2 worm cellular contexts compared by ENCODE assay signal in the genomic region with DNA sequence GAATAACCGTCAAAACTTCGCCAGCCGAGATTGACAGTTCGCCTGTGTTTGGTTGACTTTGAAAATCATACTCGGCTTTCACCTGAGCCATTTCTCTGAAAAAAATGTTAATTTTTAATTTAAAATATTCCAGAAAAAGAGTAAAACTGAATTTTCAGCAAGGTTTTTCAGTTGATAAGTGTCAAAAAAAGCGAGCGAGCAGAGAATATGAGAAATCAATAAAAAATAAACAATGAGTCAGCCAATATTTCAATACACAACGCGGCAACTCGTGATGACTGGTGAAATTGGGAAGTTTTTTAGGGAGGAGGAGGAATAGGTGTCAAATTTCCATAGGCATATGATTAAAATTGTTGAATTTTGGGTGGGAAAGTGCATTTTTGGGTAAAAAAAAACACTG.
A peak's percentile ranks its signal among the peaks of the same experiment; 100 is the strongest.
TF ChIP-seq lines count a peak whose summit lies in the region.

A gene (minus strand): TSS at position 101 of the 400 bp plus-strand sequence.

TF ChIP-seq in whole organism, L3 larva, 47 proteins besides CTCF, POLR2A, EP300 and RAD21:
- TF ChIP-seq pha-4 (tag; optimal IDR thresholded peaks at IDR 0.05; lab: Kevin White, UChicago) = peak; percentile 33
- no peak for TF ChIP-seq nfya-1 (tag; optimal IDR thresholded peaks at IDR 0.05; lab: Kevin White, UChicago; ENCODE audit: insufficient read depth)

TF ChIP-seq in whole organism, late embryonic, 69 proteins besides CTCF, POLR2A, EP300 and RAD21:
- no peak for TF ChIP-seq hlh-15 (tag; optimal IDR thresholded peaks at IDR 0.05; lab: Kevin White, UChicago)
- TF ChIP-seq npax-4 (tag; optimal IDR thresholded peaks at IDR 0.05; lab: Kevin White, UChicago) = no peak
- TF ChIP-seq ceh-34 (tag; optimal IDR thresholded peaks at IDR 0.05; lab: Kevin White, UChicago) = peak; percentile 14
TF ChIP-seq in whole organism, late embryonic: peak in this region for 1.
